Fruit fly (Drosophila melanogaster) whole organism, embryonic: ENCODE results near the gene CG42525.
A peak's percentile ranks its signal among the peaks of the same experiment; 100 is the strongest.

ENCODE experiments used
- Bteb2 ChIP-seq: fragments of 200-800 bp; sonication (Bioruptor generic); optimal IDR thresholded peaks from 2 replicates; lab custom pipeline; 2016; ENCODE audit warnings: missing biosample characterization, missing genetic modification characterization
- CG11093 ChIP-seq: fragments of 200-800 bp; sonication (Bioruptor generic); IDR thresholded peaks from 3 replicates; pipeline ENCODE4 v1.3.6; 2022; ENCODE audit warnings: missing biosample characterization, missing genetic modification characterization
- CG11723 ChIP-seq: fragments of 200-800 bp; sonication (Bioruptor generic); optimal IDR thresholded peaks from 2 replicates; lab custom pipeline; 2017; ENCODE audit warnings: missing biosample characterization, mild to moderate bottlenecking, missing genetic modification characterization
- CG12299 ChIP-seq: fragments of 200-800 bp; sonication (Bioruptor generic); optimal IDR thresholded peaks from 2 replicates; lab custom pipeline; 2018; ENCODE audit warnings: missing biosample characterization, mild to moderate bottlenecking, missing genetic modification characterization
- CG12659 ChIP-seq: fragments of 200-800 bp; sonication (Bioruptor generic); optimal IDR thresholded peaks from 3 replicates; lab custom pipeline; 2017; ENCODE audit warnings: mild to moderate bottlenecking, missing biosample characterization, missing genetic modification reagents, missing genetic modification characterization
- CG13287 ChIP-seq: fragments of 200-800 bp; sonication (Bioruptor generic); IDR thresholded peaks from 2 replicates; pipeline ENCODE4 v1.3.6; 2022; ENCODE audit warnings: missing biosample characterization, missing genetic modification characterization; ENCODE audit not compliant: partially characterized antibody
- CG14050 ChIP-seq: fragments of 200-800 bp; sonication (Bioruptor generic); IDR thresholded peaks from 3 replicates; pipeline ENCODE4 v1.3.6; 2022; ENCODE audit warnings: missing biosample characterization, missing genetic modification characterization
- CG17829 ChIP-seq: fragments of 200-800 bp; optimal IDR thresholded peaks from 2 replicates; lab custom pipeline; 2019; ENCODE audit warnings: missing biosample characterization, mild to moderate bottlenecking, missing genetic modification characterization, moderate library complexity
- CG1792 ChIP-seq: fragments of 200-800 bp; sonication (Bioruptor generic); optimal IDR thresholded peaks from 2 replicates; lab custom pipeline; 2016; ENCODE audit warnings: missing biosample characterization, missing genetic modification characterization
- CG1832 ChIP-seq: fragments of 200-800 bp; sonication (Bioruptor generic); optimal IDR thresholded peaks from 2 replicates; lab custom pipeline; 2017; ENCODE audit warnings: missing biosample characterization, mild to moderate bottlenecking, missing genetic modification characterization, inconsistent platforms
- CG31224 ChIP-seq: fragments of 200-800 bp; sonication (Bioruptor generic); IDR thresholded peaks from 2 replicates; pipeline ENCODE4 v1.3.6; 2022; ENCODE audit warnings: missing biosample characterization, missing genetic modification characterization
- CG31441 ChIP-seq: fragments of 200-800 bp; sonication (Bioruptor generic); IDR thresholded peaks from 2 replicates; pipeline ENCODE4 v1.3.6; 2022; ENCODE audit warnings: missing biosample characterization, missing genetic modification characterization
- CG4730 ChIP-seq: fragments of 200-800 bp; sonication (Bioruptor generic); IDR thresholded peaks from 2 replicates; pipeline ENCODE4 v1.3.6; 2022; ENCODE audit warnings: missing biosample characterization, missing genetic modification characterization
- CG7372 ChIP-seq: fragments of 200-800 bp; sonication (Bioruptor generic); IDR thresholded peaks from 2 replicates; pipeline ENCODE4 v1.3.6; 2022; ENCODE audit warnings: missing biosample characterization, missing genetic modification characterization
- CrebB ChIP-seq: fragments of 200-800 bp; sonication (Bioruptor generic); optimal IDR thresholded peaks from 3 replicates; lab custom pipeline; 2018; ENCODE audit warnings: missing biosample characterization, mild to moderate bottlenecking, missing genetic modification characterization
- Hr51 ChIP-seq, 2 experiments: fragments of 200-800 bp; sonication (Bioruptor generic); optimal IDR thresholded peaks; 2 replicates in 1 of 2; 3 replicates in 1 of 2; lab custom pipeline; 2016 to 2018; ENCODE audit warnings: missing biosample characterization in 2 of 2, missing genetic modification characterization in 2 of 2, mild to moderate bottlenecking in 1 of 2, moderate library complexity in 1 of 2
- Hsf ChIP-seq: fragments of 200-800 bp; sonication (Bioruptor generic); optimal IDR thresholded peaks from 3 replicates; lab custom pipeline; 2016; ENCODE audit warnings: missing biosample characterization, missing genetic modification characterization
- Mad ChIP-seq: fragments of 200-800 bp; sonication (Bioruptor generic); optimal IDR thresholded peaks from 2 replicates; lab custom pipeline; 2016; ENCODE audit warnings: missing biosample characterization, missing genetic modification characterization
- Meics ChIP-seq: fragments of 200-800 bp; sonication (Bioruptor generic); optimal IDR thresholded peaks from 2 replicates; lab custom pipeline; 2017; ENCODE audit warnings: missing biosample characterization, mild to moderate bottlenecking, missing genetic modification characterization
- Oli ChIP-seq: fragments of 200-800 bp; sonication (Bioruptor generic); optimal IDR thresholded peaks from 2 replicates; lab custom pipeline; 2018; ENCODE audit warnings: missing biosample characterization, mild to moderate bottlenecking, missing genetic modification characterization, moderate library complexity
- Ravus ChIP-seq: fragments of 200-800 bp; sonication (Bioruptor generic); IDR thresholded peaks from 2 replicates; pipeline ENCODE4 v1.3.6; 2022; ENCODE audit warnings: missing biosample characterization, missing genetic modification characterization
- Side ChIP-seq: fragments of 200-800 bp; sonication (Bioruptor generic); optimal IDR thresholded peaks from 2 replicates; lab custom pipeline; 2016; ENCODE audit warnings: missing biosample characterization, missing genetic modification characterization
- Sry-β ChIP-seq: fragments of 200-800 bp; sonication (Bioruptor generic); optimal IDR thresholded peaks from 2 replicates; lab custom pipeline; 2018; ENCODE audit warnings: missing biosample characterization, mild to moderate bottlenecking, missing genetic modification characterization, moderate library complexity
- al ChIP-seq: fragments of 200-800 bp; sonication (Bioruptor generic); IDR thresholded peaks from 2 replicates; pipeline ENCODE4 v1.3.6; 2022; ENCODE audit warnings: missing biosample characterization, missing genetic modification characterization
- chm ChIP-seq: fragments of 200-800 bp; sonication (Bioruptor generic); IDR thresholded peaks from 2 replicates; pipeline ENCODE4 v1.3.6; 2022; ENCODE audit warnings: missing biosample characterization, missing genetic modification characterization
- ci ChIP-seq: fragments of 200-800 bp; sonication (Bioruptor generic); IDR thresholded peaks from 3 replicates; pipeline ENCODE4 v1.3.6; 2022; ENCODE audit warnings: missing biosample characterization, missing genetic modification characterization
- dan ChIP-seq: fragments of 200-800 bp; sonication (Bioruptor generic); IDR thresholded peaks from 2 replicates; pipeline ENCODE4 v1.3.6; 2022; ENCODE audit warnings: missing biosample characterization, missing genetic modification characterization
- danr ChIP-seq: fragments of 200-800 bp; sonication (Bioruptor generic); IDR thresholded peaks from 2 replicates; pipeline ENCODE4 v1.3.6; 2022; ENCODE audit warnings: missing biosample characterization, missing genetic modification characterization
- dimm ChIP-seq: fragments of 200-800 bp; sonication (Bioruptor generic); IDR thresholded peaks from 2 replicates; pipeline ENCODE4 v1.3.6; 2022; ENCODE audit warnings: missing biosample characterization, missing genetic modification characterization
- esg ChIP-seq: fragments of 200-800 bp; sonication (Bioruptor generic); conservative IDR thresholded peaks from 2 replicates; pipeline ENCODE4 v1.3.6; 2022; ENCODE audit warnings: missing biosample characterization, missing genetic modification characterization
- fd3F ChIP-seq: fragments of 200-800 bp; sonication (Bioruptor generic); optimal IDR thresholded peaks from 2 replicates; lab custom pipeline; 2018; ENCODE audit warnings: missing biosample characterization, mild to moderate bottlenecking, missing genetic modification characterization, moderate library complexity
- gem ChIP-seq: fragments of 200-800 bp; sonication (Bioruptor generic); optimal IDR thresholded peaks from 2 replicates; lab custom pipeline; 2019; ENCODE audit warnings: missing biosample characterization, mild to moderate bottlenecking, missing genetic modification characterization, moderate library complexity
- gsb-n ChIP-seq: fragments of 200-800 bp; sonication (Bioruptor generic); optimal IDR thresholded peaks from 3 replicates; lab custom pipeline; 2018; ENCODE audit warnings: missing biosample characterization, mild to moderate bottlenecking, missing genetic modification characterization
- gt ChIP-seq: fragments of 200-800 bp; sonication (Bioruptor generic); IDR thresholded peaks from 2 replicates; pipeline ENCODE4 v1.3.6; 2022; ENCODE audit warnings: missing biosample characterization, missing genetic modification characterization
- ind ChIP-seq: fragments of 200-800 bp; sonication (Bioruptor generic); optimal IDR thresholded peaks from 3 replicates; lab custom pipeline; 2016; ENCODE audit warnings: missing biosample characterization, missing genetic modification characterization
- kah ChIP-seq: fragments of 200-800 bp; sonication (Bioruptor generic); optimal IDR thresholded peaks from 2 replicates; lab custom pipeline; 2018; ENCODE audit warnings: missing biosample characterization, mild to moderate bottlenecking, missing genetic modification characterization
- ken ChIP-seq: fragments of 200-800 bp; sonication (Bioruptor generic); IDR thresholded peaks from 3 replicates; pipeline ENCODE4 v1.3.6; 2022; ENCODE audit warnings: missing biosample characterization, missing genetic modification characterization
- klu ChIP-seq: fragments of 200-800 bp; sonication (Bioruptor generic); IDR thresholded peaks from 2 replicates; pipeline ENCODE4 v1.3.6; 2022; ENCODE audit warnings: missing biosample characterization, missing genetic modification characterization
- nau ChIP-seq: fragments of 200-800 bp; sonication (Bioruptor generic); optimal IDR thresholded peaks from 3 replicates; lab custom pipeline; 2017; ENCODE audit warnings: missing biosample characterization, mild to moderate bottlenecking, missing genetic modification characterization, missing genetic modification reagents
- odd ChIP-seq: fragments of 200-800 bp; sonication (Bioruptor generic); optimal IDR thresholded peaks from 2 replicates; lab custom pipeline; 2017; ENCODE audit warnings: missing biosample characterization, mild to moderate bottlenecking, missing genetic modification characterization
- org-1 ChIP-seq: fragments of 200-800 bp; sonication (Bioruptor generic); optimal IDR thresholded peaks from 2 replicates; lab custom pipeline; 2017; ENCODE audit warnings: missing biosample characterization, missing genetic modification characterization
- psq ChIP-seq: fragments of 200-800 bp; sonication (Bioruptor generic); optimal IDR thresholded peaks from 2 replicates; lab custom pipeline; 2017; ENCODE audit warnings: missing biosample characterization, missing genetic modification characterization
- pzg ChIP-seq: fragments of 200-800 bp; sonication (Bioruptor generic); optimal IDR thresholded peaks from 3 replicates; lab custom pipeline; 2018; ENCODE audit warnings: missing biosample characterization, mild to moderate bottlenecking, missing genetic modification characterization, moderate library complexity
- sim ChIP-seq: fragments of 200-800 bp; sonication (Bioruptor generic); IDR thresholded peaks from 2 replicates; pipeline ENCODE4 v1.3.6; 2022; ENCODE audit warnings: missing biosample characterization, missing genetic modification characterization
- slbo ChIP-seq: fragments of 200-800 bp; sonication (Bioruptor generic); IDR thresholded peaks from 2 replicates; pipeline ENCODE4 v1.3.6; 2022; ENCODE audit warnings: missing biosample characterization, missing genetic modification characterization
- stwl ChIP-seq: fragments of 200-800 bp; sonication (Bioruptor generic); optimal IDR thresholded peaks from 3 replicates; lab custom pipeline; 2018; ENCODE audit warnings: missing biosample characterization, mild to moderate bottlenecking, missing genetic modification characterization, moderate library complexity
- twi ChIP-seq: fragments of 200-800 bp; optimal IDR thresholded peaks from 2 replicates; lab custom pipeline; 2019; ENCODE audit warnings: missing biosample characterization, mild to moderate bottlenecking, missing genetic modification characterization, moderate library complexity
- usp ChIP-seq: fragments of >200 bp; optimal IDR thresholded peaks from 2 replicates; lab custom pipeline; 2017; ENCODE audit warnings: missing biosample characterization, missing genetic modification characterization
- zfh2 ChIP-seq: fragments of 200-800 bp; sonication (Bioruptor generic); optimal IDR thresholded peaks from 2 replicates; lab custom pipeline; 2016; ENCODE audit warnings: missing biosample characterization, missing genetic modification characterization

CG42525 gene

dm6 chr3L:3148125-3149059 is 41.2 kb downstream of the CG42525 start, which contains the start of the genes Usp5 and BtbVII (continued):
- peak; percentile 36; the same call in 1 of the 2 replicates for TF ChIP-seq al (GFP tag; lab: Robert Waterston, UW)
- TF ChIP-seq klu (GFP tag; lab: Robert Waterston, UW), result no peak
- peak; percentile 66 for TF ChIP-seq Mad (GFP tag; lab: Kevin White, UChicago)
- peak; percentile 41 for TF ChIP-seq CrebB (tag; lab: Kevin White, UChicago)
- TF ChIP-seq CG31224, result 0 out of 2 replicates have a peak, but pooled peaks have one; percentile 10
- TF ChIP-seq CG12299 (tag; lab: Kevin White, UChicago), result peak; percentile 4
- no peak for TF ChIP-seq CG4730 (GFP tag; lab: Robert Waterston, UW)
- TF ChIP-seq chm, result peak; percentile 36; the same call in 1 of the 2 replicates
- TF ChIP-seq kah, result no peak
- no peak for TF ChIP-seq Ravus (GFP tag; lab: Robert Waterston, UW)
- TF ChIP-seq dimm (GFP tag; lab: Robert Waterston, UW), result no peak
- TF ChIP-seq Oli (tag; lab: Kevin White, UChicago), result peak; percentile 39
- TF ChIP-seq fd3F (GFP tag; lab: Kevin White, UChicago), result peak; percentile 36
- no peak for TF ChIP-seq psq (GFP tag; lab: Kevin White, UChicago)
- no peak for TF ChIP-seq Sry-β (GFP tag; lab: Kevin White, UChicago)
- peak; percentile 8 for TF ChIP-seq org-1 (GFP tag; lab: Kevin White, UChicago)
- no peak for TF ChIP-seq ken
- peak; percentile 76 for TF ChIP-seq Hsf (GFP tag; lab: Kevin White, UChicago)
- no peak for TF ChIP-seq CG14050 (GFP tag; lab: Robert Waterston, UW)
- no peak for TF ChIP-seq gsb-n (tag; lab: Kevin White, UChicago)
- peak; percentile 46 for TF ChIP-seq ind
- TF ChIP-seq danr (GFP tag; lab: Robert Waterston, UW), result no peak
- 0 out of 2 replicates have a peak, but pooled peaks have one; percentile 7 for TF ChIP-seq sim (GFP tag; lab: Robert Waterston, UW)
- peak; percentile 40; the same call in 1 of the 3 replicates for TF ChIP-seq ci (GFP tag; lab: Robert Waterston, UW)
- peak; percentile 49; the same call in 1 of the 2 replicates for TF ChIP-seq CG31441 (GFP tag; lab: Robert Waterston, UW)
- peak; percentile 62 for TF ChIP-seq CG17829 (tag; lab: Kevin White, UChicago)
- no peak for TF ChIP-seq odd (GFP tag; lab: Kevin White, UChicago)
- TF ChIP-seq slbo (GFP tag; lab: Robert Waterston, UW), result peak; percentile 64
- TF ChIP-seq Side (GFP tag; lab: Kevin White, UChicago), result peak; percentile 56
- no peak for TF ChIP-seq CG1832 (GFP tag; lab: Kevin White, UChicago)
- TF ChIP-seq pzg (GFP tag; lab: Kevin White, UChicago), result peak; percentile 91
- TF ChIP-seq CG12659, result peak; percentile 65
- peak; percentile 18 for TF ChIP-seq twi (tag; lab: Kevin White, UChicago)
- peak; percentile 65 for TF ChIP-seq gem (tag; lab: Kevin White, UChicago)
- TF ChIP-seq Meics, result peak; percentile 23
- TF ChIP-seq gt, result no peak
- no peak for TF ChIP-seq esg (GFP tag; lab: Robert Waterston, UW)
- TF ChIP-seq zfh2, result peak; percentile 72
- no peak for TF ChIP-seq usp
- peak; percentile 33 for TF ChIP-seq CG1792 (GFP tag; lab: Kevin White, UChicago)
- no peak for TF ChIP-seq CG7372 (GFP tag; lab: Robert Waterston, UW)
- peak; percentile 61 for TF ChIP-seq stwl (tag; lab: Kevin White, UChicago)
- peak; percentile 99 for TF ChIP-seq CG13287 (GFP tag; lab: Robert Waterston, UW)
- TF ChIP-seq CG11723 (GFP tag; lab: Kevin White, UChicago), result no peak
- no peak for TF ChIP-seq dan (GFP tag; lab: Robert Waterston, UW)
- TF ChIP-seq Bteb2, result peak; percentile 57
- TF ChIP-seq nau, result no peak
- peak; percentile 47 to 49 for TF ChIP-seq Hr51 (GFP tag; optimal IDR thresholded peaks at IDR 0.05; lab: Kevin White, UChicago)
- no peak for TF ChIP-seq CG11093 (GFP tag; lab: Robert Waterston, UW)
